Worm (Caenorhabditis elegans) whole organism, young adult: Measurements from ENCODE around the gene Y67A10A.11.
"Not testable (repeated sequence)": the region's sequence is repeated elsewhere in the genome, so short reads cannot be mapped to it uniquely, and the experiment has no call there.

Source experiments
- F49E8.2 ChIP-seq: sonication (generic microtip); optimal IDR thresholded peaks from 3 replicates; lab custom pipeline; 2017; ENCODE audit warnings: missing genetic modification characterization, mild to moderate bottlenecking, missing compliant biosample characterization, antibody characterized with exemption, moderate library complexity; ENCODE audit not compliant: insufficient read depth
- K12H6.12 ChIP-seq: fragments of 200-800 bp; sonication (Bioruptor generic); optimal IDR thresholded peaks from 2 replicates; lab custom pipeline; 2018; ENCODE audit warnings: mild to moderate bottlenecking, missing genetic modification characterization, missing compliant biosample characterization
- Y67H2A.10 ChIP-seq: fragments of 200-800 bp; sonication (Bioruptor generic); conservative IDR thresholded peaks from 2 replicates; pipeline ENCODE4 v1.3.6; 2022; ENCODE audit warnings: missing genetic modification reagents, missing genetic modification characterization, missing compliant biosample characterization
- akir-1 ChIP-seq: fragments of 200-800 bp; sonication (Bioruptor generic); optimal IDR thresholded peaks from 2 replicates; lab custom pipeline; 2018; ENCODE audit warnings: mild to moderate bottlenecking, missing genetic modification characterization, moderate library complexity, missing compliant biosample characterization
- aptf-2 ChIP-seq: fragments of 200-800 bp; sonication (Bioruptor generic); conservative IDR thresholded peaks from 2 replicates; pipeline ENCODE4 v1.3.6; 2022; ENCODE audit warnings: missing genetic modification reagents, missing genetic modification characterization, missing compliant biosample characterization
- attf-5 ChIP-seq: fragments of 200-800 bp; sonication (Bioruptor generic); optimal IDR thresholded peaks from 2 replicates; lab custom pipeline; 2018; ENCODE audit warnings: mild to moderate bottlenecking, missing genetic modification characterization, missing compliant biosample characterization
- attf-6 ChIP-seq: fragments of 200-800 bp; sonication (Bioruptor generic); IDR thresholded peaks from 2 replicates; pipeline ENCODE4 v1.3.6; 2022; ENCODE audit warnings: missing genetic modification reagents, missing genetic modification characterization, missing compliant biosample characterization
- bed-1 ChIP-seq: fragments of 200-800 bp; sonication (Bioruptor generic); IDR thresholded peaks from 2 replicates; pipeline ENCODE4 v1.3.6; 2022; ENCODE audit warnings: missing genetic modification reagents, missing genetic modification characterization, missing compliant biosample characterization
- bed-2 ChIP-seq: fragments of 200-800 bp; sonication (Bioruptor generic); IDR thresholded peaks from 2 replicates; pipeline ENCODE4 v1.3.6; 2022; ENCODE audit warnings: missing genetic modification reagents, missing genetic modification characterization, missing compliant biosample characterization
- cebp-1 ChIP-seq, 2 experiments: fragments of 200-800 bp in 1 of 2; sonication (Bioruptor generic) in 1 of 2; sonication (generic microtip) in 1 of 2; IDR thresholded peaks in 1 of 2; optimal IDR thresholded peaks in 1 of 2; 2 replicates each; pipeline versions ENCODE4 v1.3.6 to Lab custom; 2017 to 2022; ENCODE audit warnings: missing compliant biosample characterization in 2 of 2, missing genetic modification characterization in 2 of 2, mild to moderate bottlenecking in 1 of 2, missing genetic modification reagents in 1 of 2, moderate library complexity in 1 of 2
- cebp-2 ChIP-seq: fragments of 200-800 bp; sonication (Bioruptor generic); IDR thresholded peaks from 2 replicates; pipeline ENCODE4 v1.3.6; 2022; ENCODE audit warnings: missing genetic modification characterization, missing compliant biosample characterization
- ceh-58 ChIP-seq: fragments of 200-800 bp; sonication (Bioruptor generic); IDR thresholded peaks from 2 replicates; pipeline ENCODE4 v1.3.6; 2022; ENCODE audit warnings: missing genetic modification characterization, missing compliant biosample characterization
- ceh-91 ChIP-seq: fragments of 200-800 bp; sonication (Bioruptor generic); IDR thresholded peaks from 2 replicates; pipeline ENCODE4 v1.3.6; 2022; ENCODE audit warnings: missing genetic modification reagents, missing genetic modification characterization, missing compliant biosample characterization
- dox-1 ChIP-seq: fragments of 200-800 bp; sonication (Bioruptor generic); IDR thresholded peaks from 2 replicates; pipeline ENCODE4 v1.3.6; 2022; ENCODE audit warnings: missing genetic modification reagents, missing genetic modification characterization, missing compliant biosample characterization
- egrh-3 ChIP-seq: fragments of 200-800 bp; sonication (Bioruptor generic); IDR thresholded peaks from 2 replicates; pipeline ENCODE4 v1.3.6; 2022; ENCODE audit warnings: missing genetic modification reagents, missing genetic modification characterization, missing compliant biosample characterization
- hmg-1.2 ChIP-seq: fragments of 200-800 bp; sonication (Bioruptor generic); IDR thresholded peaks from 2 replicates; pipeline ENCODE4 v1.3.6; 2022; ENCODE audit warnings: missing genetic modification reagents, missing genetic modification characterization, missing compliant biosample characterization
- hrde-1 ChIP-seq: sonication (generic microtip); optimal IDR thresholded peaks from 2 replicates; lab custom pipeline; 2016; ENCODE audit warnings: missing genetic modification characterization, mild to moderate bottlenecking, missing compliant biosample characterization, moderate library complexity, missing genotype, missing genetic modification reagents, borderline replicate concordance
- hsf-1 ChIP-seq: fragments of 200-800 bp; sonication (Bioruptor generic); IDR thresholded peaks from 2 replicates; pipeline ENCODE4 v1.3.6; 2022; ENCODE audit warnings: missing genetic modification reagents, missing genetic modification characterization, missing compliant biosample characterization
- nfya-2 ChIP-seq: fragments of 200-800 bp; sonication (Bioruptor generic); IDR thresholded peaks from 2 replicates; pipeline ENCODE4 v1.3.6; 2022; ENCODE audit warnings: missing genetic modification reagents, missing genetic modification characterization, missing compliant biosample characterization
- nhr-120 ChIP-seq: fragments of 200-800 bp; sonication (Bioruptor generic); IDR thresholded peaks from 2 replicates; pipeline ENCODE4 v1.3.6; 2022; ENCODE audit warnings: missing genetic modification characterization, missing compliant biosample characterization
- nhr-80 ChIP-seq: sonication (generic microtip); optimal IDR thresholded peaks from 2 replicates; lab custom pipeline; 2016; ENCODE audit warnings: missing genetic modification characterization, missing compliant biosample characterization
- rec-8 ChIP-seq, 2 experiments: sonication (generic microtip); optimal IDR thresholded peaks; 2 replicates each; lab custom pipeline; 2016; ENCODE audit warnings: mild to moderate bottlenecking in 2 of 2, missing genetic modification characterization in 2 of 2, missing genetic modification reagents in 2 of 2, missing genotype in 2 of 2, missing biosample characterization in 1 of 2, missing compliant biosample characterization in 1 of 2, moderate library complexity in 1 of 2
- sea-2 ChIP-seq: fragments of 200-800 bp; sonication (Bioruptor generic); IDR thresholded peaks from 2 replicates; pipeline ENCODE4 v1.3.6; 2022; ENCODE audit warnings: missing genetic modification characterization, missing compliant biosample characterization
- snpc-1.1 ChIP-seq: sonication (generic microtip); optimal IDR thresholded peaks from 2 replicates; lab custom pipeline; 2017; ENCODE audit warnings: missing genetic modification characterization, mild to moderate bottlenecking, missing compliant biosample characterization, antibody characterized with exemption, moderate library complexity, missing genotype, missing genetic modification reagents; ENCODE audit not compliant: insufficient read depth
- snpc-4 ChIP-seq, 5 experiments: fragments of 150-350 bp in 1 of 5; sonication (generic microtip) in 4 of 5; optimal IDR thresholded peaks; 2 replicates each; lab custom pipeline; 2014 to 2018; ENCODE audit warnings: missing genetic modification characterization in 5 of 5, missing biosample characterization in 3 of 5, antibody characterized with exemption in 2 of 5, mild to moderate bottlenecking in 2 of 5, missing compliant biosample characterization in 2 of 5, missing genotype in 2 of 5, moderate library complexity in 2 of 5, missing genetic modification reagents in 1 of 5
- sptf-2 ChIP-seq: fragments of 200-800 bp; sonication (Bioruptor generic); optimal IDR thresholded peaks from 2 replicates; lab custom pipeline; 2018; ENCODE audit warnings: mild to moderate bottlenecking, missing genetic modification characterization, missing compliant biosample characterization
- unc-130 ChIP-seq: sonication (generic microtip); optimal IDR thresholded peaks from 2 replicates; lab custom pipeline; 2016; ENCODE audit warnings: missing genetic modification reagents, missing genetic modification characterization, missing compliant biosample characterization
- zim-3 ChIP-seq: sonication (generic microtip); optimal IDR thresholded peaks from 2 replicates; lab custom pipeline; 2017; ENCODE audit warnings: mild to moderate bottlenecking, missing genetic modification characterization, moderate library complexity, missing compliant biosample characterization
- ztf-18 ChIP-seq: sonication (generic microtip); optimal IDR thresholded peaks from 2 replicates; lab custom pipeline; 2016; ENCODE audit warnings: missing genotype, mild to moderate bottlenecking, missing genetic modification characterization, missing compliant biosample characterization
- ztf-26 ChIP-seq: sonication (generic microtip); optimal IDR thresholded peaks from 2 replicates; lab custom pipeline; 2017; ENCODE audit warnings: missing genetic modification characterization, missing compliant biosample characterization

Gene Y67A10A.11

DNA sequence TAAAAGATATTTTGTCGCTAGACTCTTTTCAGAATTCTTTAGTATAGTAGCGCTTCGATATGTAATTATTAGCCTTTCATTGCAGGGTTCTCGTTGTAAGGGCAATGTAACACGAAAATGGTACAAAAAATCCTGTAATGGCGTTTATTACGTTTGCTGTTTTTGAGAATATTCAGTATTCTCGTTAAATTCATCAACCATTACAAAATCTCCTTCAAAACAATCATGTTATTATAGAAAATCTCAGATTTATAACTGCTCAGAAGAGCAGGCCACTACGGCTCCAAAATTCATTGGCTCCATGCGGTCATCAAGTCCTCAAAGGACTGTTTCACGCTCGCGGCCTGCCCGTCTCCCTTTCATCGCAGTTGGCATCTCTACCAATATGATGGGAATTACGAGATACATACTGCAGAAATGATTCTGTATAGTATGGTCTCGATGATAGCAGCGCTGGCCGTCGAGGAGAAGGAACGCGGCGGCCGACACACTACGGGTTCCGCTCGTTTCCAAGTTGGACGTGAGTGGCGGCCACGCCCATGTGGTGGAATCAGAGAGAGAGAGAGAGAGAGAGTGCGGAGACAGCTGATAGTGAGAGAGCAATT is 13.0 kb upstream of the Y67A10A.11 start (continued):
- TF ChIP-seq nhr-80 (tag; lab: Kevin White, UChicago): peak; percentile 80
- TF ChIP-seq nfya-2 (GFP tag; lab: Robert Waterston, UW): 0 out of 2 replicates have a peak, but pooled peaks have one; percentile 66
- TF ChIP-seq F49E8.2 (tag; lab: Kevin White, UChicago): peak; percentile 89
- TF ChIP-seq ztf-18: peak; percentile 77
- TF ChIP-seq ztf-26: peak; percentile 72
- TF ChIP-seq attf-5 (GFP tag; lab: Kevin White, UChicago): peak; percentile 48
- no peak for TF ChIP-seq ceh-58 (GFP tag; lab: Robert Waterston, UW)
- TF ChIP-seq dox-1 (GFP tag; lab: Robert Waterston, UW): peak; percentile 99

DNA sequence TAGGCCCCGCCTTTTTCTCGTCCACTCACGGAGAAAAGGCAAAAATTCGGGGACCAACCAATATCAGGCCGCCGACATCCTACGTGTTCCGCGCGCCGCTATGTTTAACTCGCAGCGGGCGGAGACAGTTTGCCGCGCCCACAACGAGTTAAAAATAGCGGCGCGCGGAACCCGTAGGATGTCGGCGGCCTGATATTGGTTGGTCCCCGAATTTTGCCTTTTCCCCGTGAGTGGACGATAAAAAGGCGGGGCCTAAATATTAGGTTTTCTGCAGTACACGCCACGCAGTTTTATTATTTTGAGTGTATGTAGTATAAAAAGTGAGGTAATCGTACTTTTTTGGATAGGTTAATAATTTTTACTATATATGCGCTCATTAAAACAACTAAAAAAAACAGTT is 11.5 kb upstream of the Y67A10A.11 start:
- not testable (repeated sequence) for TF ChIP-seq snpc-4 (GFP tag; optimal IDR thresholded peaks at IDR 0.05; lab: Kevin White, UChicago)
- peak in 3 of 4 experiments; percentile 31 to 95 (median 55) for TF ChIP-seq snpc-4 (tag; optimal IDR thresholded peaks at IDR 0.05; lab: Kevin White, UChicago)
- TF ChIP-seq snpc-1.1: peak; percentile 39
- peak; percentile 80; the same call in 1 of the 2 replicates for TF ChIP-seq attf-6 (GFP tag; lab: Robert Waterston, UW)

DNA sequence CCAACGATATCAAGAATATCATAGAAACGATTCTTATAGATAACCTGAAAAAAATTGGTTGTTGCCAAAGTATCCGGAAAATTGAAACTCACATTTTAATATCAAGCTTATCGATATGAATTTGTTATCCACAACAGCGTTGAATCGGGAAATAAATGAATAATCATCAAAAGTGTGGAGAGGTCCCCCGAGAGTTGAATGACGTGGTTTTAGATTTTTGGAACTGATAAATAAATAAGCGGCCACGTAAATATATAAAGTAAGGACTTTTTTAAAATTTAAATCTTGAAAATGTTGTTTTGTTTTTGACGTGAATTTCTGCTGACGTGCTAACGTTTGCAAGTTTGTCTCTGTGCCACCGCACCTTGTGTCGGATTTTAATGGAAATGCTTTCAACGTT is 5.4 kb upstream of the Y67A10A.11 start, which contains the start of gene Y67A10A.3:
Y67A10A.3 (minus strand) TSS at position 101 of the 400 bp plus-strand sequence.
- TF ChIP-seq Y67H2A.10 (GFP tag; lab: Robert Waterston, UW) (no peak), cebp-2 (no peak), hmg-1.2 (no peak), K12H6.12 (tag; lab: Kevin White, UChicago) (no peak), rec-8 (tag; optimal IDR thresholded peaks at IDR 0.05; lab: Kevin White, UChicago) (no peak), F49E8.2 (tag; lab: Kevin White, UChicago) (no peak), nhr-120 (GFP tag; lab: Robert Waterston, UW) (no peak), ceh-91 (GFP tag; lab: Robert Waterston, UW) (no peak), bed-2 (no peak), cebp-1 (GFP tag; IDR thresholded peaks at IDR 0.05; lab: Robert Waterston, UW) (no peak), cebp-1 (tag; optimal IDR thresholded peaks at IDR 0.05; lab: Kevin White, UChicago) (no peak), egrh-3 (no peak), bed-1 (GFP tag; lab: Robert Waterston, UW) (no peak), nhr-80 (tag; lab: Kevin White, UChicago) (no peak), hrde-1 (tag; lab: Kevin White, UChicago) (no peak), sptf-2 (GFP tag; lab: Kevin White, UChicago) (no peak), aptf-2 (no peak), sea-2 (GFP tag; lab: Robert Waterston, UW) (no peak), hsf-1 (GFP tag; lab: Robert Waterston, UW) (no peak), akir-1 (no peak)

DNA sequence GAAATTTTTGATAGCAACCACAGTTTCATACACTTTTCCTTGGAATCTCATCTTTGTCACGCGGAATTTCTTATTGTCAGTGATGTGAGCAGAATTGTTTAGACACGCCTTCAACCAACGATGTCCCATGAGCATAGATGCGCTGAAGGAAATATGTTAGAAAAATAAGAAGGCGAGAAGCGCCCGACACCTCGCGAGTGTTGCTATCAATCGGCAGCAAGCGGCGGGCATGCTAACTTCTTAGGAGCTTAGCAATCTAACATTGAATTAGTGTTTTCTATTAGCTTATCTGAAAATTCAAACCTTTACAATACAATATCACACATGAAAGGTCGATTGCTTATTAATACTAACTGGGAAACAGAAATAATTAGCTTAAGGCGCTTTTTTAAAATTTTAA is 4.0 kb upstream of the Y67A10A.11 start:
- TF ChIP-seq snpc-4 (GFP tag; optimal IDR thresholded peaks at IDR 0.05; lab: Kevin White, UChicago) (no peak), snpc-4 (tag; optimal IDR thresholded peaks at IDR 0.05; lab: Kevin White, UChicago) (peak in 2 of 4 experiments; percentile 58 to 61), zim-3 (tag; lab: Kevin White, UChicago) (no peak), unc-130 (GFP tag; lab: Kevin White, UChicago) (no peak)
